Worm (Caenorhabditis elegans): Measurements from ENCODE around the gene F19B10.4.

ce11 chrII:3699591-3699990 lies 39.7 kb downstream of the F19B10.4 start, which contains the start of gene srx-104:
- TF ChIP-seq ztf-23 (GFP tag; IDR thresholded peaks at IDR 0.05) (no peak), ref-1 (GFP tag; conservative IDR thresholded peaks at IDR 0.05) (no peak), flt-1 (GFP tag; IDR thresholded peaks at IDR 0.05) (no peak), cog-1 (tag; optimal IDR thresholded peaks at IDR 0.05) (no peak), med-1 (GFP tag; optimal IDR thresholded peaks at IDR 0.05; ENCODE audit: insufficient read depth) (no peak), ztf-29 (GFP tag; IDR thresholded peaks at IDR 0.05) (no peak), tab-1 (GFP tag; IDR thresholded peaks at IDR 0.05) (no peak)

All from whole organism, midembryonic.